Worm (Caenorhabditis elegans): ENCODE measurements around the gene C50F4.4.
A peak's percentile ranks its signal among the peaks of the same experiment; 100 is the strongest.

C50F4.4 gene

ce11 chrV:9546860-9547269 lies 10.3 kb downstream of the C50F4.4 start, which contains the start of gene his-37:
TSS of gene his-37 (plus strand) at chrV:9547105.
- TF ChIP-seq W03F9.2 (tag; optimal IDR thresholded peaks at IDR 0.05) (peak; percentile 97), him-1 (tag; optimal IDR thresholded peaks at IDR 0.05) (peak; percentile 96), dao-5 (tag; optimal IDR thresholded peaks at IDR 0.05) (peak; percentile 37)

ce11 chrV:9549459-9549858 lies 12.9 kb downstream of the C50F4.4 start, which contains the start of gene nstp-10:
TSS of gene nstp-10 (minus strand) at chrV:9549836.
- peak; percentile 65 for TF ChIP-seq W03F9.2 (tag; optimal IDR thresholded peaks at IDR 0.05)
- no peak for TF ChIP-seq him-1 (tag; optimal IDR thresholded peaks at IDR 0.05)
- no peak for TF ChIP-seq dao-5 (tag; optimal IDR thresholded peaks at IDR 0.05)

- no peak for TF ChIP-seq dao-5 (tag; optimal IDR thresholded peaks at IDR 0.05)
- no peak for TF ChIP-seq W03F9.2 (tag; optimal IDR thresholded peaks at IDR 0.05)
- TF ChIP-seq him-1 (tag; optimal IDR thresholded peaks at IDR 0.05) = no peak
Observed at ce11 chrV:9550313-9550712, 13.7 kb downstream of the C50F4.4 start, which contains the start of gene ehbp-1. TSS of gene ehbp-1 (plus strand) at chrV:9550644.

DNA sequence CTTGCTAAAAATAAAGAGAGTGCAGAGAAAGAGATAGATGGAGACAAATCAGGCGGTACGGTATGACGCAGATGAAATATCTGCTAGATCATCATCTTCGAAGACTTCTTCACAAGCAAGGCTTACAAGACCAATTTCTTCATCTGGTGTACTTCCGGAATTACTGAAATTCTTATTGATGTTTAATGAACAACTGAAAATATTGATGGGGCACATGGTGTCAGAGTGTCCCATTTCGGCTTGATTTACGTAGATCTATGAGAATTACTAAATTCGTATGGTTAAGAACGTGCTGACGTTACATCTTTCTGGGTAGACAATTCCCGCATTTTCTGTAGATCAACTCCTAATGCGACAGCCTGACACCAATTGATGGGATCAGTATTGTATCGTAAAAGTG lies 20.1 kb downstream of the C50F4.4 start:
- TF ChIP-seq W03F9.2 (tag; optimal IDR thresholded peaks at IDR 0.05) = no peak
- no peak for TF ChIP-seq him-1 (tag; optimal IDR thresholded peaks at IDR 0.05)
- no peak for TF ChIP-seq dao-5 (tag; optimal IDR thresholded peaks at IDR 0.05)

DNA sequence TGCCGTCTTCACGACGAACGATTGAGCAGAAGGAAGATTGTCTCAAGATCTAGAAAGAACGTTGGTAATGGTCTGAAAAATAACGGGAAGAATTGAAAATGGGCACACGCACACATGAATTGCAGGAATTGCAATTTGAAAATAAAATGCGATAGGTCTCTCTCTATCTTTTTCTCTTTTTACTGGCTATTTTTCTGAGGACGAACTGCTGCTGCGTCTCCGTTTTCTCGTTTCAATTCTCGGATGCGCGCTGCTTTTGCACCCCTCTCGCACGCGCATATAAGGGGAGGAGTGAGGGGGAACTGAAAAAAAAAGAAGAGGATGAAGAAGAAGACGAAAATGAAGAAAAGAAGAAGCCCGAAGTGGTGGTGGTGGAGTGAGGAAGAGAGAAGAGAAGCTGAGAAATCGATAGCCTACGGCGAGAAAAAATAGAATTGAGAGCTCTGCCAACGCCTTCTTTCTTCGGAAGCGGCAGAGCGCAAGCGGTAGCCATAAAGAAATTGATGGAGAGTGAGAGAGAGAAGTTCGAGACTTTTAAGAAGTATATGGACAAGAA lies 25.1 kb downstream of the C50F4.4 start, which contains the start of gene rgef-1:
Gene rgef-1 (minus strand): TSS at position 51 of the 556 bp plus-strand sequence.
- TF ChIP-seq dao-5 (tag; optimal IDR thresholded peaks at IDR 0.05) (no peak), W03F9.2 (tag; optimal IDR thresholded peaks at IDR 0.05) (no peak), him-1 (tag; optimal IDR thresholded peaks at IDR 0.05) (peak; percentile 61)

DNA sequence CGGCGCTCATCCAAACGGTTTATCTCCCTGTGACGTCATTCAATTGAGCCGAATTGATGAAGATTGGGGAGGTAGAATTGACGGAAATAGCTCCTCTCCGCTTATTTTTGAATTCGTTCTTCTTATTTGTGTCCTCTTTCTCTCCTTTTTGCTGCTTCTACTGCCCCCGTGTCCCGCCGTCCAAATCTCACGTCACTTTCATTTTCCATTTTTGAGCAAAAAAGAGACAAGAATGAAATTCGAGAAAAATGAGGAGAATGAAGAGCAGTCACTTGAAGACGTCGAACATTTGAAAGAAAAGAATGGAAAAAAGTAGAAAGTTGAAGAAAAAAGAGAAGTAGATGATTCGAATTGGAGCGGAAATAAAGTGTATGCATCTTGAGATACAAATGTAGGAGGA lies 27.0 kb downstream of the C50F4.4 start:
- TF ChIP-seq W03F9.2 (tag; optimal IDR thresholded peaks at IDR 0.05) (no peak), him-1 (tag; optimal IDR thresholded peaks at IDR 0.05) (no peak)

- TF ChIP-seq W03F9.2 (tag; optimal IDR thresholded peaks at IDR 0.05) (no peak), him-1 (tag; optimal IDR thresholded peaks at IDR 0.05) (no peak), dao-5 (tag; optimal IDR thresholded peaks at IDR 0.05) (no peak)
Observed at ce11 chrV:9568707-9569106, 32.1 kb downstream of the C50F4.4 start, which contains the start of gene F25B3.4. TSS of gene F25B3.4 (minus strand) at chrV:9568807.

ce11 chrV:9570197-9570596 lies 33.6 kb downstream of the C50F4.4 start, which contains the start of gene F25B3.5:
TSS of gene F25B3.5 (minus strand) at chrV:9570297.
- TF ChIP-seq dao-5 (tag; optimal IDR thresholded peaks at IDR 0.05) (no peak), W03F9.2 (tag; optimal IDR thresholded peaks at IDR 0.05) (no peak), him-1 (tag; optimal IDR thresholded peaks at IDR 0.05) (no peak)

DNA sequence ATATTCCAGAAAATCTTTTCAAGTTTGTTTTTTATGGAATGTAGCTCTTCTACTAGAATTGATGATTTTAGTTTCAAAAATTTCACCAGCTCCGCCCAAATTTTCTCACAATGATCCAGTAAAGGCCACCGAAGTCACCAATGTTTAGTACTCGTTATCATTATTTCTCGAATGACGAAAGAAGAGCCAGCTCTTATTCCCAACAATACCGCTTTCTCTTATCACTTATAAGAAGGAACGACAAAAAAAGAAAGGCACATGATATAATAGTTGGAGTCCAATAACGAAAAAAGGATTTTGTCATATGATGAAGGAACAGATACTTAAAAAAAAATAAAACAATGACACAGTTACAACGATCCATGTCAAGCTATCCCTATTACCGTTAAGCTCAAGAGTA lies 34.5 kb downstream of the C50F4.4 start:
- TF ChIP-seq W03F9.2 (tag; optimal IDR thresholded peaks at IDR 0.05) = no peak
- TF ChIP-seq dao-5 (tag; optimal IDR thresholded peaks at IDR 0.05) = no peak
- no peak for TF ChIP-seq him-1 (tag; optimal IDR thresholded peaks at IDR 0.05)

- TF ChIP-seq W03F9.2 (tag; optimal IDR thresholded peaks at IDR 0.05) (no peak), him-1 (tag; optimal IDR thresholded peaks at IDR 0.05) (no peak), dao-5 (tag; optimal IDR thresholded peaks at IDR 0.05) (no peak)
Observed at ce11 chrV:9571673-9572072, 35.1 kb downstream of the C50F4.4 start.

- no peak for TF ChIP-seq W03F9.2 (tag; optimal IDR thresholded peaks at IDR 0.05)
- no peak for TF ChIP-seq him-1 (tag; optimal IDR thresholded peaks at IDR 0.05)
- TF ChIP-seq dao-5 (tag; optimal IDR thresholded peaks at IDR 0.05) = no peak
Observed at ce11 chrV:9576991-9577390, 40.4 kb downstream of the C50F4.4 start, which contains the start of gene F25B3.2. TSS of gene F25B3.2 (plus strand) at chrV:9577291.

DNA sequence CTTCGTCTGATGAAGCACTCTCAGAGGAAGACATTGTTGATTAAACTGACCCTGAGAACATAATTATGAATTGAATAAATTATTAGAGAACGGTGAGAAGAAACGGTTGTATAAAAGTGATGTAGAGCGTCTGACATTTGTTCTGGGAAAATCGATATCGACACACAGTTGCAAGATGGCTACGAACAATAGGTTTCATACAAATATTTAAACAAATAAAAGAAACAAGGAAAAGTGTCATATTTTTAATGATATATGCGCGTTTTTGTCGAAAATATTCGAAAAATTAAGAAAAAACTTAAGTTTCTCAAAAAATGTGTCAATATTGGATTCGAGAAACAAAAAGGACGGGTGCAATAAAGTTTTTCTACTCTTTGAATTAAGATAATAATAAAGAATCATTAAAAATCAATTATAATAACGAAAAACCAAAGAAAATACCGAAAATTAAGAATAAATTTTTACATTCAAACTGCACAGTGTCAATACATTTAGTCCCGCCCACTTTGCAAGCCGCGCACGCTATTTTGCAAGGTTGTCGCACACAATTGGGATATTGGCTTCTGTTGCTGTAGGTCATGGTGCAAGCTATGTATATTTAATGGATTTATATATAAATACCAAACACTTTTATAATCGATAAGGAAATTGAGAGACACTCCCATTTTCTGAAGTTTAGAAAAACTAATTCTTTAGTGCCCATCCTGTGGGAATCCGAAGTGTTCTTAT lies 46.2 kb downstream of the C50F4.4 start, which contains the start of gene rtfo-1:
Gene rtfo-1 (minus strand): TSS at position 51 of the 729 bp plus-strand sequence.
- TF ChIP-seq dao-5 (tag; optimal IDR thresholded peaks at IDR 0.05) (no peak), W03F9.2 (tag; optimal IDR thresholded peaks at IDR 0.05) (no peak), him-1 (tag; optimal IDR thresholded peaks at IDR 0.05) (no peak)

ce11 chrV:9583323-9583644 lies 46.7 kb downstream of the C50F4.4 start, which contains the start of gene K09G1.1:
TSS of gene K09G1.1 (plus strand) at chrV:9583545.
- no peak for TF ChIP-seq dao-5 (tag; optimal IDR thresholded peaks at IDR 0.05)
- no peak for TF ChIP-seq W03F9.2 (tag; optimal IDR thresholded peaks at IDR 0.05)
- TF ChIP-seq him-1 (tag; optimal IDR thresholded peaks at IDR 0.05) = no peak

DNA sequence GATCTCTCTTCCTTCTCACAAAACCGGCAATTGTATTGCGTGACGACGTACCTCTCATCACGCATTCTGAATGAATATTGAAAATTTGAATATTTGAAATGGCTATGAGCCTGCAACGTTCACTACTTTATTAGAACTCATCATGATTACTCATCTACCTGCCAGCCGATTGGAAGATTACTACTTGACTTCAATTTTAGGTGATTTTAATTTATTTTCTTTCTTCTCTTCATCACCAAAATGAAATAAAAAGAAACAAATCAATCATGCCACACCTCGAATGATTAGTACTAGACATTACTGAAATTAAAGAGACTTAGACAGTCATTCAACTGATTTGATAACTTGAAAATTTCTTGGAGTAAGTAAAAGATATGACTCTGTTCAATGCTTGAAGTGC lies 47.7 kb downstream of the C50F4.4 start:
- TF ChIP-seq dao-5 (tag; optimal IDR thresholded peaks at IDR 0.05) (no peak), W03F9.2 (tag; optimal IDR thresholded peaks at IDR 0.05) (no peak), him-1 (tag; optimal IDR thresholded peaks at IDR 0.05) (no peak)
